Worm (Caenorhabditis elegans) whole organism, L3 larva: Measurements from ENCODE around the gene Y51H7C.10.

ENCODE experiments used
- aly-2 ChIP-seq: fragments of 150-350 bp; optimal IDR thresholded peaks from 2 replicates; lab custom pipeline; 2014; ENCODE audit warnings: missing biosample characterization, missing genetic modification characterization
- ama-1 ChIP-seq: fragments of 150-350 bp; optimal IDR thresholded peaks from 2 replicates; lab custom pipeline; 2018
- egl-27 ChIP-seq: sonication (generic microtip); optimal IDR thresholded peaks from 4 replicates; lab custom pipeline; 2017; ENCODE audit warnings: missing biosample characterization, missing genetic modification reagents, missing genetic modification characterization
- mdl-1 ChIP-seq: fragments of 150-350 bp; optimal IDR thresholded peaks from 2 replicates; lab custom pipeline; 2014; ENCODE audit warnings: missing biosample characterization, missing genetic modification characterization
- snpc-4 ChIP-seq: fragments of 150-350 bp; optimal IDR thresholded peaks from 2 replicates; lab custom pipeline; 2014; ENCODE audit warnings: missing biosample characterization, missing genetic modification characterization
- unc-39 ChIP-seq: sonication (generic microtip); optimal IDR thresholded peaks from 4 replicates; lab custom pipeline; 2017; ENCODE audit warnings: missing biosample characterization, missing genetic modification characterization
- zag-1 ChIP-seq: fragments of 150-350 bp; optimal IDR thresholded peaks from 2 replicates; lab custom pipeline; 2014; ENCODE audit warnings: missing biosample characterization, missing genetic modification characterization

- TF ChIP-seq unc-39 (tag; lab: Kevin White, UChicago) (no peak), mdl-1 (tag; lab: Kevin White, UChicago) (no peak), aly-2 (tag; lab: Kevin White, UChicago) (no peak), egl-27 (no peak), zag-1 (no peak), snpc-4 (no peak), ama-1 (lab: Kevin White, UChicago) (no peak)
Observed at ce11 chrII:1438336-1438589, 14.7 kb upstream of the Y51H7C.10 start, which contains the start of gene Y51H7C.3.
